Worm (Caenorhabditis elegans) whole organism, L1 larva: ENCODE data around the gene ubc-7.

Source experiments
- C04F5.9 ChIP-seq: sonication (generic microtip); optimal IDR thresholded peaks from 2 replicates; lab custom pipeline; 2016; ENCODE audit warnings: missing genetic modification characterization, missing compliant biosample characterization
- C16A3.4 ChIP-seq: fragments of 150-350 bp; optimal IDR thresholded peaks from 2 replicates; lab custom pipeline; 2014; ENCODE audit warnings: missing biosample characterization, missing genetic modification characterization
- C34B4.2 ChIP-seq: sonication (generic microtip); optimal IDR thresholded peaks from 2 replicates; lab custom pipeline; 2017; ENCODE audit warnings: mild to moderate bottlenecking, missing genetic modification characterization, missing compliant biosample characterization
- F16B12.6 ChIP-seq: fragments of 150-350 bp; optimal IDR thresholded peaks from 2 replicates; lab custom pipeline; 2014; ENCODE audit warnings: missing biosample characterization, missing genetic modification characterization
- Y116A8C.19 ChIP-seq: sonication (generic microtip); optimal IDR thresholded peaks from 2 replicates; lab custom pipeline; 2016; ENCODE audit warnings: missing compliant biosample characterization, missing genetic modification characterization, borderline replicate concordance
- blmp-1 ChIP-seq: fragments of 150-350 bp; optimal IDR thresholded peaks from 2 replicates; lab custom pipeline; 2014; ENCODE audit warnings: missing biosample characterization, missing genetic modification characterization
- ceh-82 ChIP-seq, 3 experiments: fragments of 150-350 bp in 1 of 3; sonication (generic microtip) in 2 of 3; optimal IDR thresholded peaks; 2 replicates each; lab custom pipeline; 2014 to 2017; ENCODE audit warnings: missing biosample characterization in 3 of 3, missing genetic modification characterization in 3 of 3
- ceh-88 ChIP-seq: fragments of 200-800 bp; sonication (Bioruptor generic); IDR thresholded peaks from 2 replicates; pipeline ENCODE4 v1.3.6; 2022; ENCODE audit warnings: missing genetic modification characterization, missing compliant biosample characterization
- ces-1 ChIP-seq: fragments of 150-350 bp; optimal IDR thresholded peaks from 2 replicates; lab custom pipeline; 2014; ENCODE audit warnings: missing biosample characterization, missing genetic modification reagents, missing genetic modification characterization
- dpl-1 ChIP-seq, 3 experiments: fragments of 150-350 bp in 2 of 3; sonication (generic microtip) in 1 of 3; optimal IDR thresholded peaks; 2 replicates each; lab custom pipeline; 2014 to 2017; ENCODE audit warnings: missing biosample characterization in 3 of 3, missing genetic modification characterization in 3 of 3, missing genetic modification reagents in 3 of 3
- efl-1 ChIP-seq, 4 experiments: fragments of 150-350 bp; optimal IDR thresholded peaks in 3 of 4; peaks in 1 of 4; 1 replicate in 1 of 4; 2 replicates in 3 of 4; lab custom pipeline; 2014; ENCODE audit warnings: missing biosample characterization in 2 of 4, missing genetic modification characterization in 2 of 4, missing genetic modification reagents in 2 of 4
- efl-3 ChIP-seq: fragments of 200-800 bp; sonication (Bioruptor generic); optimal IDR thresholded peaks from 2 replicates; lab custom pipeline; 2018; ENCODE audit warnings: mild to moderate bottlenecking, missing genetic modification characterization, missing compliant biosample characterization
- egl-13 ChIP-seq: sonication (generic microtip); optimal IDR thresholded peaks from 2 replicates; lab custom pipeline; 2016; ENCODE audit warnings: missing genotype, missing genetic modification reagents, missing genetic modification characterization, missing compliant biosample characterization
- elt-3 ChIP-seq, 6 experiments: fragments of 150-350 bp in 1 of 6; sonication (generic microtip); optimal IDR thresholded peaks; 2 replicates each; lab custom pipeline; 2017 to 2018; ENCODE audit warnings: missing biosample characterization in 6 of 6, missing genetic modification characterization in 6 of 6, inconsistent platforms in 1 of 6
- fkh-8 ChIP-seq: sonication (generic microtip); optimal IDR thresholded peaks from 2 replicates; lab custom pipeline; 2016; ENCODE audit warnings: mild to moderate bottlenecking, missing genetic modification characterization, missing compliant biosample characterization
- fos-1 ChIP-seq: fragments of 150-350 bp; optimal IDR thresholded peaks from 2 replicates; lab custom pipeline; 2014; ENCODE audit warnings: missing biosample characterization, missing genetic modification characterization
- hlh-17 ChIP-seq: fragments of 200-800 bp; sonication (Bioruptor generic); optimal IDR thresholded peaks from 2 replicates; lab custom pipeline; 2018; ENCODE audit warnings: missing genetic modification characterization, mild to moderate bottlenecking, missing compliant biosample characterization, moderate library complexity, borderline replicate concordance
- hpl-2 ChIP-seq: fragments of 150-350 bp; optimal IDR thresholded peaks from 2 replicates; lab custom pipeline; 2014; ENCODE audit warnings: missing biosample characterization, missing genetic modification reagents, missing genetic modification characterization
- isw-1 ChIP-seq: fragments of 200-800 bp; sonication (Bioruptor generic); IDR thresholded peaks from 2 replicates; pipeline ENCODE4 v1.3.6; 2022; ENCODE audit warnings: missing genetic modification characterization, missing compliant biosample characterization
- lin-14 ChIP-seq: fragments of 200-800 bp; sonication (Bioruptor generic); optimal IDR thresholded peaks from 2 replicates; lab custom pipeline; 2018; ENCODE audit warnings: mild to moderate bottlenecking, missing genetic modification characterization, moderate library complexity, missing compliant biosample characterization
- lir-3 ChIP-seq: sonication (generic microtip); optimal IDR thresholded peaks from 2 replicates; lab custom pipeline; 2016; ENCODE audit warnings: mild to moderate bottlenecking, missing genetic modification characterization, moderate library complexity, missing compliant biosample characterization; ENCODE audit not compliant: poor library complexity
- mab-9 ChIP-seq: fragments of 200-800 bp; sonication (Bioruptor generic); IDR thresholded peaks from 2 replicates; pipeline ENCODE4 v1.3.6; 2022; ENCODE audit warnings: missing genetic modification reagents, missing genetic modification characterization, missing compliant biosample characterization
- mep-1 ChIP-seq: fragments of 150-350 bp; optimal IDR thresholded peaks from 2 replicates; lab custom pipeline; 2014; ENCODE audit warnings: missing biosample characterization, missing genetic modification characterization
- nhr-12 ChIP-seq: sonication (generic microtip); optimal IDR thresholded peaks from 2 replicates; lab custom pipeline; 2017; ENCODE audit warnings: missing biosample characterization, missing genetic modification characterization
- nhr-237 ChIP-seq: fragments of 150-350 bp; optimal IDR thresholded peaks from 2 replicates; lab custom pipeline; 2014; ENCODE audit warnings: missing biosample characterization, missing genetic modification characterization
- nhr-28 ChIP-seq: fragments of 150-350 bp; optimal IDR thresholded peaks from 2 replicates; lab custom pipeline; 2014; ENCODE audit warnings: missing biosample characterization, missing genetic modification characterization
- nhr-71 ChIP-seq: sonication (generic microtip); optimal IDR thresholded peaks from 2 replicates; lab custom pipeline; 2016; ENCODE audit warnings: mild to moderate bottlenecking, missing genetic modification characterization, moderate library complexity, missing compliant biosample characterization
- nhr-76 ChIP-seq: sonication (generic microtip); optimal IDR thresholded peaks from 2 replicates; lab custom pipeline; 2017; ENCODE audit warnings: missing biosample characterization, missing genetic modification characterization
- nhr-85 ChIP-seq: sonication (generic microtip); peaks from one replicate; lab custom pipeline; 2016; ENCODE audit warnings: missing genetic modification characterization, inconsistent platforms, missing compliant biosample characterization
- nhr-90 ChIP-seq: sonication (generic microtip); optimal IDR thresholded peaks from 2 replicates; lab custom pipeline; 2016; ENCODE audit warnings: mild to moderate bottlenecking, missing genetic modification characterization, missing compliant biosample characterization; ENCODE audit not compliant: poor library complexity
- skn-1 ChIP-seq: fragments of 150-350 bp; optimal IDR thresholded peaks from 2 replicates; lab custom pipeline; 2014; ENCODE audit warnings: missing biosample characterization, missing genetic modification characterization
- snpc-4 ChIP-seq: fragments of 150-350 bp; optimal IDR thresholded peaks from 2 replicates; lab custom pipeline; 2014; ENCODE audit warnings: missing biosample characterization, missing genetic modification characterization
- snu-23 ChIP-seq: sonication (generic microtip); optimal IDR thresholded peaks from 2 replicates; lab custom pipeline; 2016; ENCODE audit warnings: missing genetic modification characterization, missing compliant biosample characterization
- sox-4 ChIP-seq: sonication (generic microtip); optimal IDR thresholded peaks from 2 replicates; lab custom pipeline; 2016; ENCODE audit warnings: missing genetic modification characterization, missing compliant biosample characterization
- sptf-1 ChIP-seq: fragments of 150-350 bp; optimal IDR thresholded peaks from 2 replicates; lab custom pipeline; 2014; ENCODE audit warnings: missing biosample characterization, missing genetic modification characterization
- sup-37 ChIP-seq: fragments of 200-800 bp; sonication (Bioruptor generic); optimal IDR thresholded peaks from 2 replicates; lab custom pipeline; 2018; ENCODE audit warnings: mild to moderate bottlenecking, missing genetic modification characterization, missing compliant biosample characterization
- tbx-2 ChIP-seq: sonication (generic microtip); optimal IDR thresholded peaks from 2 replicates; lab custom pipeline; 2016; ENCODE audit warnings: missing genetic modification characterization, missing compliant biosample characterization
- unc-30 ChIP-seq: sonication (generic microtip); optimal IDR thresholded peaks from 2 replicates; lab custom pipeline; 2017; ENCODE audit warnings: missing biosample characterization, missing genetic modification characterization
- unc-62 ChIP-seq: fragments of 150-350 bp; optimal IDR thresholded peaks from 2 replicates; lab custom pipeline; 2014; ENCODE audit warnings: missing biosample characterization, missing genetic modification reagents, missing genetic modification characterization
- unc-86 ChIP-seq: sonication (generic microtip); optimal IDR thresholded peaks from 2 replicates; lab custom pipeline; 2016; ENCODE audit warnings: missing genetic modification characterization, missing compliant biosample characterization
- unc-98 ChIP-seq: fragments of 200-800 bp; sonication (Bioruptor generic); IDR thresholded peaks from 2 replicates; pipeline ENCODE4 v1.3.6; 2022; ENCODE audit warnings: missing genetic modification characterization, missing compliant biosample characterization
- xbp-1 ChIP-seq: sonication (generic microtip); optimal IDR thresholded peaks from 2 replicates; lab custom pipeline; 2016; ENCODE audit warnings: missing genetic modification characterization, missing compliant biosample characterization
- zip-4 ChIP-seq: fragments of 200-800 bp; sonication (Bioruptor generic); optimal IDR thresholded peaks from 2 replicates; lab custom pipeline; 2018; ENCODE audit warnings: mild to moderate bottlenecking, missing genetic modification characterization, moderate library complexity, missing compliant biosample characterization

Gene ubc-7

DNA sequence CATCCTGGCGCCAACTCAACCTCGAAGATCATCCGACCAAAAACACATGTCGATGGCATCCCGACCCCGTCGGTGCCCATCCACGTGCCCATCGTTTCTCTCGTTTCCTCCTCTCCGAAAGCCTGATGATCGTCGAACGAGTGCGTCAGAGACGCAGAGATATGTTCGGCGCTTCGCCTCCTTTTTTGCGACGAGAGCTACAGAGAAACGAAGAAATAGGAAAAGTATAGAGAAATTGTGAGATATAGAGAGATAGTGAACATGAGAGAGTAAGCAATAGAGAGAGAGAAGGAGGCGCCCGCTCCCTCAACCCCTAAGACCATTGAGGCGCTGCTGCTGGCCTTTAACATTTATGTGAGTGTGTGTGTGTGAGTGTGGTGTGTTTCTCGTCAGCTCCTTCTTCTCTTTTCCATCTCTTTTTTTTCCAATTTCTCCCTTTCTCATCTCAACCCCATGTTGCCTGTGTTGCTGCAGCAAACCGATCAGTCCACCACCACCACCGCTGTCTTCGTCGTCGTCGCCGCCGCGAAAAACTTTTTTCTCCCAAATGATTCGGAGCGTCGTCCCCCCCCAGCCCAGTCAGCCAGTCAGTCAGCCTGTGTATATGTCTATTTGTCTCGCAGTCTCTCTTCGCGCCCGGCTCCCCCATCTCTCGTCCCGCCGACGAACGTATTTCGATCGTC lies 11.7 kb downstream of the ubc-7 start, which contains the start of gene hlh-11 (continued):
- peak; percentile 84 for TF ChIP-seq C16A3.4 (tag; lab: Kevin White, UChicago)
- TF ChIP-seq Y116A8C.19 (tag; lab: Kevin White, UChicago) = no peak
- no peak for TF ChIP-seq C34B4.2 (tag; lab: Kevin White, UChicago)
- TF ChIP-seq unc-30 (tag; lab: Kevin White, UChicago) = no peak
- TF ChIP-seq, all 84 proteins: peak for 63

DNA sequence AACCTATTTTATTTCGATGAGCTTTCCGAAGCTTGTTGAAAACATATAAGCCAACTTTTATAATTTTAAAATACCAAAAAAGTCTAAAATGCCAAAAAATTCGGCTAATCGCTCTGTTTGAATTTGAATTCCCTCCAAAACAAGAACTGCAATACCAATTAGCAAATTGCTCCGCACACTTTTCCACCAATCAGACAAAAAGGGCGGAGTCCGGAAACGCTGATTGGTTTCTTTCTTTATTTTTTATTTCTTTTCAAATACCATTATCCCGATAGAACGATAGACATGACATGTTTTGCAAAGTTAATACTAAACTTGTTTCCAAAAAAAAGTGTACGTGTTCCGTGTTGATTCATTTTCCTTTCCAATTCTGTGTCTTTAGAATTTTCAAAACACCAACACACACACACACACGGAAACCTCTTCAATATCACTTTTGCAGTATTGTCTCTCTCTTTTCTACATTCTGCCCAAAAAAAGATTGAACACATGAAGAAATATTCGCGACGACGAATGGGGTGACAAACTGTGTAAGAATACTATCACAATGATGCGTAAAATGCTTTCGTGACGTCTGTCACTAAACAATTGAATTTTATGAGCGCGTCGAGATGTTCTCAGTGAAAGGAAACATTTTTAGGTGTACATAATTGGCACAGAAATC lies 13.2 kb downstream of the ubc-7 start:
- TF ChIP-seq dpl-1 (GFP tag; optimal IDR thresholded peaks at IDR 0.05; lab: Kevin White, UChicago) (peak in 1 of 3 experiments; percentile 8), lin-14 (GFP tag; lab: Kevin White, UChicago) (peak; percentile 1), mep-1 (tag; lab: Kevin White, UChicago) (peak; percentile 17), ceh-88 (GFP tag; lab: Robert Waterston, UW) (no peak), skn-1 (tag; lab: Kevin White, UChicago) (no peak), C04F5.9 (no peak), blmp-1 (tag; lab: Kevin White, UChicago) (peak; percentile 13), sox-4 (tag; lab: Kevin White, UChicago) (no peak), isw-1 (no peak), nhr-85 (tag; lab: Kevin White, UChicago) (peak; percentile 67), efl-1 (optimal IDR thresholded peaks at IDR 0.05; lab: Kevin White, UChicago) (no peak), efl-1 (GFP tag; optimal IDR thresholded peaks at IDR 0.05 in 1 of 2; lab: Kevin White, UChicago) (peak in 1 of 2 experiments; percentile 16)

DNA sequence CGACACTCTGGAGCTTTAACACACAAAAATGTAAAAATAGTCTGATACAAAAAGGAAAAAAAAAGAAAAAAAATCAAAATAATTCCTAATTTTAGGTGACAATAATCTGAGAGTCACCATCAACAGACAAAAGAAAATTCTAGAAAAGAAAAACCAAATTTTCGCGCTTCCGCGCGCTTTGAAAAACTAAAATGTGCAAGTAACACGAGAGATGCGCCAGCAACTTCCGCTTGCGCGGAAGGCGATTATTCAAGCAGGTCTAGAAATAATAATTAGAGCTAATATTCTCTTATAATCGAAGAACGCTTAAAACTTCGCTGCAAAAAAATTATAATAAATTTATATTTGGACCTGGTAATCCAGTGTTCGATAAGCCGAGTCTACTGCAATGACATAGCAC lies 14.0 kb downstream of the ubc-7 start:
- TF ChIP-seq efl-1 (optimal IDR thresholded peaks at IDR 0.05; lab: Kevin White, UChicago) = no peak
- peak in 1 of 2 experiments; percentile 17 for TF ChIP-seq efl-1 (GFP tag; optimal IDR thresholded peaks at IDR 0.05 in 1 of 2; lab: Kevin White, UChicago)
- TF ChIP-seq zip-4 (GFP tag; lab: Kevin White, UChicago) = no peak
- TF ChIP-seq, all 84 proteins: peak for 1

DNA sequence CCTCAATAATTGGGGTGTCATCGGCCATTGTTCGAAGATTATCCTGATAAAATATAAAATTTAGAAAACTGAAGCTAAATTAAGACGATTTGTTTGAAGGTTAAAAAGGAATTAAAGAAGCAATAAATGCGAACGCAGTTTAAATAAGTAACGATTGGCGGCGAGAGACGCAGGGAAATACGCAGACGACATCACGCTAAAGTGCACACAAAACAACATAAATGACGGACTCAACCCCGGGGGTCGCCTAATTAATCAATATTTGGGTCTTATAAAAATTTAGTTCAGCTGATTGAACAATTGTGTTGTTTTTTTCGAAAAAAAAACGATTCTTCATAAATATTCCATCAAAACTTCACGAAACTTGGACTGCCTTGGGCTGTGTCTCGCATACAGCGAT lies 14.5 kb downstream of the ubc-7 start, which contains the start of gene hcp-3:
TSS of gene hcp-3 (minus strand) at position 45 of the 400 bp plus-strand sequence.
- TF ChIP-seq F16B12.6 (peak; percentile 91), isw-1 (no peak), mab-9 (GFP tag; lab: Robert Waterston, UW) (no peak), snu-23 (GFP tag; lab: Kevin White, UChicago) (peak; percentile 55), fos-1 (tag; lab: Kevin White, UChicago) (no peak), ceh-88 (GFP tag; lab: Robert Waterston, UW) (no peak), xbp-1 (tag; lab: Kevin White, UChicago) (peak; percentile 50), nhr-28 (tag; lab: Kevin White, UChicago) (no peak), sptf-1 (tag; lab: Kevin White, UChicago) (no peak), lir-3 (tag; lab: Kevin White, UChicago) (no peak), lin-14 (GFP tag; lab: Kevin White, UChicago) (peak; percentile 53), fkh-8 (tag; lab: Kevin White, UChicago) (no peak), tbx-2 (tag; lab: Kevin White, UChicago) (peak; percentile 51), sox-4 (tag; lab: Kevin White, UChicago) (no peak), nhr-90 (no peak), snpc-4 (tag; lab: Kevin White, UChicago) (no peak), nhr-71 (peak; percentile 60), efl-3 (GFP tag; lab: Kevin White, UChicago) (no peak), egl-13 (tag; lab: Kevin White, UChicago) (no peak), nhr-76 (tag; lab: Kevin White, UChicago) (no peak), elt-3 (tag; optimal IDR thresholded peaks at IDR 0.05; lab: Kevin White, UChicago) (no peak), nhr-12 (tag; lab: Kevin White, UChicago) (no peak), hpl-2 (no peak), ceh-82 (tag; optimal IDR thresholded peaks at IDR 0.05; lab: Kevin White, UChicago) (peak in 1 of 3 experiments; percentile 62), unc-86 (tag; lab: Kevin White, UChicago) (peak; percentile 38), nhr-237 (no peak), unc-62 (GFP tag; lab: Kevin White, UChicago) (no peak), ces-1 (GFP tag; lab: Kevin White, UChicago) (no peak), efl-1 (optimal IDR thresholded peaks at IDR 0.05; lab: Kevin White, UChicago) (peak; percentile 68 to 86), efl-1 (GFP tag; optimal IDR thresholded peaks at IDR 0.05 in 1 of 2; lab: Kevin White, UChicago) (peak; percentile 88 to 98), C16A3.4 (tag; lab: Kevin White, UChicago) (peak; percentile 54), sup-37 (GFP tag; lab: Kevin White, UChicago) (no peak), unc-98 (GFP tag; lab: Robert Waterston, UW) (no peak), hlh-17 (GFP tag; lab: Kevin White, UChicago) (no peak)
